Worm (Caenorhabditis elegans) whole organism, midembryonic: ENCODE data around the gene mec-9.

ENCODE experiments used
- cog-1 ChIP-seq: sonication (generic microtip); optimal IDR thresholded peaks from 2 replicates; lab custom pipeline; 2016; ENCODE audit warnings: missing genetic modification characterization, missing compliant biosample characterization
- med-1 ChIP-seq: sonication (generic microtip); optimal IDR thresholded peaks from 2 replicates; lab custom pipeline; 2017; ENCODE audit warnings: missing genetic modification characterization, mild to moderate bottlenecking, missing compliant biosample characterization, antibody characterized with exemption, missing genetic modification reagents; ENCODE audit not compliant: insufficient read depth
- ztf-23 ChIP-seq: fragments of 200-800 bp; sonication (Bioruptor generic); IDR thresholded peaks from 2 replicates; pipeline ENCODE4 v1.3.6; 2022; ENCODE audit warnings: missing genetic modification reagents, missing genetic modification characterization, missing compliant biosample characterization

DNA sequence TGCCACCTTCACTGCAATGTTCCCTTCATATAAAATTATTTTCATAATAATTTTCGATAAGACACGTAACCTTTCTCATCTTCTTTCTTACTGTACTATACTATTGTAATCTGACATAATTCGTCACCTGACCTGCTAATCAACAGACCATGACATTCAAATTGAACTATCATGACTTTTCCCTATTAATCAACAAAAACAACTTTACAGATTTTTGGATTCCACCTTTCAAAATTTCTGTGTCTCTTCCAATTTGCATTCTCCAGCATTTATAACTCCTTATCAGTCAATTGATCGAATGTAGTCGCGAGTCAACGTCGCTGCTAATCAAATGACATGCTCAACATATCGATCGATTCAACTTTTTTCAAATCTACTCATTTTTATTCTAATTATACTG lies 25.3 kb downstream of the mec-9 start, which contains the start of gene fshr-1:
- TF ChIP-seq med-1 = no peak
- TF ChIP-seq cog-1 (tag; lab: Kevin White, UChicago) = no peak
- no peak for TF ChIP-seq ztf-23 (GFP tag; lab: Robert Waterston, UW)
